Worm (Caenorhabditis elegans) whole organism, young adult: ENCODE data around the gene ZK1055.6.

ENCODE experiments used
- B0261.1 ChIP-seq: sonication (generic microtip); optimal IDR thresholded peaks from 2 replicates; lab custom pipeline; 2016; ENCODE audit warnings: mild to moderate bottlenecking, missing genetic modification characterization, moderate library complexity, missing compliant biosample characterization
- C06A6.2 ChIP-seq: fragments of 200-800 bp; sonication (Bioruptor generic); conservative IDR thresholded peaks from 2 replicates; pipeline ENCODE4 v1.3.6; 2022; ENCODE audit warnings: missing genetic modification characterization, missing compliant biosample characterization
- F33H1.4 ChIP-seq: fragments of 200-800 bp; sonication (Bioruptor generic); IDR thresholded peaks from 2 replicates; pipeline ENCODE4 v1.3.6; 2022; ENCODE audit warnings: missing genetic modification reagents, missing genetic modification characterization, missing compliant biosample characterization
- F37B4.10 ChIP-seq: fragments of 200-800 bp; sonication (Bioruptor generic); IDR thresholded peaks from 2 replicates; pipeline ENCODE4 v1.3.6; 2022; ENCODE audit warnings: missing genetic modification characterization, missing compliant biosample characterization
- F39B2.1 ChIP-seq: fragments of 200-800 bp; sonication (Bioruptor generic); IDR thresholded peaks from 2 replicates; pipeline ENCODE4 v1.3.6; 2022; ENCODE audit warnings: missing genetic modification reagents, missing genetic modification characterization, missing compliant biosample characterization
- F52B5.7 ChIP-seq: sonication (generic microtip); optimal IDR thresholded peaks from 2 replicates; lab custom pipeline; 2016; ENCODE audit warnings: mild to moderate bottlenecking, missing genetic modification characterization, missing compliant biosample characterization
- F55B11.4 ChIP-seq: sonication (generic microtip); optimal IDR thresholded peaks from 2 replicates; lab custom pipeline; 2016; ENCODE audit warnings: missing compliant biosample characterization, missing genetic modification characterization, borderline replicate concordance; ENCODE audit not compliant: insufficient read depth
- Y56A3A.18 ChIP-seq: fragments of 200-800 bp; sonication (Bioruptor generic); IDR thresholded peaks from 2 replicates; pipeline ENCODE4 v1.3.6; 2022; ENCODE audit warnings: missing genetic modification reagents, missing genetic modification characterization, missing compliant biosample characterization
- Y95B8A.8 ChIP-seq: fragments of 200-800 bp; sonication (Bioruptor generic); IDR thresholded peaks from 2 replicates; pipeline ENCODE4 v1.3.6; 2022; ENCODE audit warnings: missing genetic modification reagents, missing genetic modification characterization, missing compliant biosample characterization
- atf-7 ChIP-seq: sonication (generic microtip); optimal IDR thresholded peaks from 2 replicates; lab custom pipeline; 2017; ENCODE audit warnings: mild to moderate bottlenecking, missing genetic modification characterization, missing compliant biosample characterization
- athp-1 ChIP-seq: sonication (generic microtip); optimal IDR thresholded peaks from 2 replicates; lab custom pipeline; 2017; ENCODE audit warnings: mild to moderate bottlenecking, missing genetic modification characterization, missing compliant biosample characterization
- ceh-58 ChIP-seq: fragments of 200-800 bp; sonication (Bioruptor generic); IDR thresholded peaks from 2 replicates; pipeline ENCODE4 v1.3.6; 2022; ENCODE audit warnings: missing genetic modification characterization, missing compliant biosample characterization
- ceh-91 ChIP-seq: fragments of 200-800 bp; sonication (Bioruptor generic); IDR thresholded peaks from 2 replicates; pipeline ENCODE4 v1.3.6; 2022; ENCODE audit warnings: missing genetic modification reagents, missing genetic modification characterization, missing compliant biosample characterization
- chd-7 ChIP-seq: sonication (generic microtip); optimal IDR thresholded peaks from 2 replicates; lab custom pipeline; 2016; ENCODE audit warnings: mild to moderate bottlenecking, missing genetic modification characterization, moderate library complexity, missing compliant biosample characterization
- efl-1 ChIP-seq: fragments of 150-350 bp; optimal IDR thresholded peaks from 2 replicates; lab custom pipeline; 2014; ENCODE audit warnings: missing biosample characterization, missing genetic modification reagents, missing genetic modification characterization
- egl-18 ChIP-seq: fragments of 200-800 bp; sonication (Bioruptor generic); IDR thresholded peaks from 2 replicates; pipeline ENCODE4 v1.3.6; 2022; ENCODE audit warnings: missing genetic modification reagents, missing genetic modification characterization, missing compliant biosample characterization
- fkh-3 ChIP-seq: sonication (generic microtip); optimal IDR thresholded peaks from 2 replicates; lab custom pipeline; 2016; ENCODE audit warnings: mild to moderate bottlenecking, missing genetic modification characterization, missing compliant biosample characterization
- hsf-1 ChIP-seq: fragments of 200-800 bp; sonication (Bioruptor generic); IDR thresholded peaks from 2 replicates; pipeline ENCODE4 v1.3.6; 2022; ENCODE audit warnings: missing genetic modification reagents, missing genetic modification characterization, missing compliant biosample characterization
- lag-1 ChIP-seq: fragments of 200-800 bp; sonication (Bioruptor generic); IDR thresholded peaks from 2 replicates; pipeline ENCODE4 v1.3.6; 2022; ENCODE audit warnings: missing genetic modification reagents, missing genetic modification characterization, missing compliant biosample characterization
- let-526 ChIP-seq: fragments of 200-800 bp; sonication (Bioruptor generic); IDR thresholded peaks from 2 replicates; pipeline ENCODE4 v1.3.6; 2022; ENCODE audit warnings: missing genetic modification reagents, missing genetic modification characterization, missing compliant biosample characterization
- lin-35 ChIP-seq, 3 experiments: fragments of 150-350 bp in 2 of 3; sonication (generic microtip) in 1 of 3; optimal IDR thresholded peaks; 2 replicates each; lab custom pipeline; 2014 to 2018; ENCODE audit warnings: missing biosample characterization in 3 of 3, missing genetic modification characterization in 3 of 3, missing genetic modification reagents in 3 of 3
- lin-54 ChIP-seq: fragments of 200-800 bp; sonication (Bioruptor generic); optimal IDR thresholded peaks from 2 replicates; lab custom pipeline; 2018; ENCODE audit warnings: mild to moderate bottlenecking, missing genetic modification characterization, missing compliant biosample characterization
- lir-1 ChIP-seq: fragments of 200-800 bp; sonication (Bioruptor generic); conservative IDR thresholded peaks from 2 replicates; pipeline ENCODE4 v1.3.6; 2022; ENCODE audit warnings: missing genetic modification reagents, missing genetic modification characterization, missing compliant biosample characterization
- lsl-1 ChIP-seq: fragments of 200-800 bp; sonication (Bioruptor generic); optimal IDR thresholded peaks from 2 replicates; lab custom pipeline; 2018; ENCODE audit warnings: mild to moderate bottlenecking, missing genetic modification characterization, moderate library complexity, missing compliant biosample characterization
- mcd-1 ChIP-seq: fragments of 200-800 bp; sonication (Bioruptor generic); IDR thresholded peaks from 2 replicates; pipeline ENCODE4 v1.3.6; 2022; ENCODE audit warnings: missing genetic modification reagents, missing genetic modification characterization, missing compliant biosample characterization
- mxl-1 ChIP-seq: sonication (generic microtip); optimal IDR thresholded peaks from 2 replicates; lab custom pipeline; 2016; ENCODE audit warnings: missing genetic modification characterization, missing compliant biosample characterization
- nfyb-1 ChIP-seq: fragments of 200-800 bp; sonication (Bioruptor generic); IDR thresholded peaks from 2 replicates; pipeline ENCODE4 v1.3.6; 2022; ENCODE audit warnings: missing genetic modification reagents, missing genetic modification characterization, missing compliant biosample characterization
- nhr-179 ChIP-seq: sonication (generic microtip); optimal IDR thresholded peaks from 2 replicates; lab custom pipeline; 2016; ENCODE audit warnings: mild to moderate bottlenecking, missing genetic modification characterization, missing compliant biosample characterization
- nhr-27 ChIP-seq: fragments of 200-800 bp; sonication (Bioruptor generic); optimal IDR thresholded peaks from 2 replicates; lab custom pipeline; 2018; ENCODE audit warnings: mild to moderate bottlenecking, missing genetic modification characterization, moderate library complexity, missing compliant biosample characterization
- nhr-80 ChIP-seq: sonication (generic microtip); optimal IDR thresholded peaks from 2 replicates; lab custom pipeline; 2016; ENCODE audit warnings: missing genetic modification characterization, missing compliant biosample characterization
- nhr-90 ChIP-seq: sonication (generic microtip); optimal IDR thresholded peaks from 2 replicates; lab custom pipeline; 2016; ENCODE audit warnings: missing genotype, mild to moderate bottlenecking, missing genetic modification characterization, missing compliant biosample characterization
- pha-4 ChIP-seq: fragments of 150-350 bp; sonication (generic microtip); optimal IDR thresholded peaks from 2 replicates; lab custom pipeline; 2014; ENCODE audit warnings: missing biosample characterization, missing genetic modification reagents, missing genetic modification characterization
- rcor-1 ChIP-seq: fragments of 200-800 bp; sonication (Bioruptor generic); IDR thresholded peaks from 2 replicates; pipeline ENCODE4 v1.3.6; 2022; ENCODE audit warnings: missing genetic modification reagents, missing genetic modification characterization, missing compliant biosample characterization
- repo-1 ChIP-seq: sonication (generic microtip); optimal IDR thresholded peaks from 2 replicates; lab custom pipeline; 2017; ENCODE audit warnings: mild to moderate bottlenecking, missing genetic modification characterization, missing compliant biosample characterization
- rpc-1 ChIP-seq, 2 experiments: fragments of 150-350 bp in 1 of 2; sonication (generic microtip) in 1 of 2; optimal IDR thresholded peaks; 2 replicates each; lab custom pipeline; 2014 to 2018; ENCODE audit warnings: missing biosample characterization in 1 of 2, missing genetic modification characterization in 1 of 2, missing genetic modification reagents in 1 of 2, missing genotype in 1 of 2
- snpc-1.3 ChIP-seq: sonication (generic microtip); optimal IDR thresholded peaks from 2 replicates; lab custom pipeline; 2017; ENCODE audit warnings: missing genetic modification characterization, mild to moderate bottlenecking, missing compliant biosample characterization, antibody characterized with exemption, moderate library complexity, missing genotype, missing genetic modification reagents; ENCODE audit not compliant: insufficient read depth
- snpc-3.4 ChIP-seq: sonication (generic microtip); optimal IDR thresholded peaks from 2 replicates; lab custom pipeline; 2017; ENCODE audit warnings: missing genetic modification characterization, mild to moderate bottlenecking, missing compliant biosample characterization, antibody characterized with exemption, moderate library complexity, missing genotype, missing genetic modification reagents
- snpc-4 ChIP-seq, 5 experiments: fragments of 150-350 bp in 1 of 5; sonication (generic microtip) in 4 of 5; optimal IDR thresholded peaks; 2 replicates each; lab custom pipeline; 2014 to 2018; ENCODE audit warnings: missing genetic modification characterization in 5 of 5, missing biosample characterization in 3 of 5, antibody characterized with exemption in 2 of 5, mild to moderate bottlenecking in 2 of 5, missing compliant biosample characterization in 2 of 5, missing genotype in 2 of 5, moderate library complexity in 2 of 5, missing genetic modification reagents in 1 of 5
- somi-1 ChIP-seq: fragments of 200-800 bp; sonication (Bioruptor generic); optimal IDR thresholded peaks from 2 replicates; lab custom pipeline; 2018; ENCODE audit warnings: mild to moderate bottlenecking, missing genetic modification characterization, missing compliant biosample characterization
- tbp1 ChIP-seq: fragments of 200-800 bp; sonication (Bioruptor generic); optimal IDR thresholded peaks from 2 replicates; lab custom pipeline; 2018; ENCODE audit warnings: mild to moderate bottlenecking, missing genetic modification characterization, missing compliant biosample characterization
- tbx-9 ChIP-seq: sonication (generic microtip); optimal IDR thresholded peaks from 2 replicates; lab custom pipeline; 2016; ENCODE audit warnings: borderline replicate concordance, missing genetic modification characterization, inconsistent platforms, missing compliant biosample characterization
- tlf-1 ChIP-seq: fragments of 200-800 bp; sonication (Bioruptor generic); optimal IDR thresholded peaks from 2 replicates; lab custom pipeline; 2018; ENCODE audit warnings: mild to moderate bottlenecking, missing genetic modification characterization, missing compliant biosample characterization
- unc-130 ChIP-seq: sonication (generic microtip); optimal IDR thresholded peaks from 2 replicates; lab custom pipeline; 2016; ENCODE audit warnings: missing genetic modification reagents, missing genetic modification characterization, missing compliant biosample characterization
- xnd-1 ChIP-seq: sonication (generic microtip); optimal IDR thresholded peaks from 2 replicates; lab custom pipeline; 2016; ENCODE audit warnings: missing genotype, missing genetic modification reagents, missing genetic modification characterization, missing compliant biosample characterization
- zim-3 ChIP-seq: sonication (generic microtip); optimal IDR thresholded peaks from 2 replicates; lab custom pipeline; 2017; ENCODE audit warnings: mild to moderate bottlenecking, missing genetic modification characterization, moderate library complexity, missing compliant biosample characterization
- ztf-25 ChIP-seq: fragments of 200-800 bp; sonication (Bioruptor generic); IDR thresholded peaks from 2 replicates; pipeline ENCODE4 v1.3.6; 2022; ENCODE audit warnings: missing genetic modification reagents, missing genetic modification characterization, missing compliant biosample characterization
- ztf-3 ChIP-seq: fragments of 200-800 bp; sonication (Bioruptor generic); optimal IDR thresholded peaks from 2 replicates; lab custom pipeline; 2018; ENCODE audit warnings: mild to moderate bottlenecking, missing genetic modification characterization, missing compliant biosample characterization

Gene ZK1055.6

DNA sequence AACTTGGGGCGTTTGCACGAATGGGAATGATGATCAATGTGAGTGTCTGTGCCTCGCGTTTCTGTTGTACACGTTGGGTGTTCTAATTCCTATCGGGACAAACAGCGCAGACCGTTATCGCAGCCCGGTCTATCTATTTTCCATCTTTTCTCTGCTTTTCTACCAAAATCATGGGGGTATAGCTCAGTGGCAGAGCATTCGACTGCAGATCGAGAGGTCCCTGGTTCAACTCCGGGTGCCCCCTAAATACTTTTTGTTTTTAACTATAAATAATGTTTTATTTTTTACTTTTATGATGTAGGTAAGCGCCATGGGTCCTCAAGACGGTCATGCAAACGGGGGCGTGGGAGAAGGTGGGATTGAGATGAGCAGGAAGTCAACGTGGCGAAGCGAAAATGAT is 42.8 kb downstream of the ZK1055.6 start (continued):
- TF ChIP-seq somi-1 (GFP tag; lab: Kevin White, UChicago) (peak; percentile 49), lsl-1 (GFP tag; lab: Kevin White, UChicago) (peak; percentile 43), C06A6.2 (GFP tag; lab: Robert Waterston, UW) (no peak), Y56A3A.18 (GFP tag; lab: Robert Waterston, UW) (0 out of 2 replicates have a peak, but pooled peaks have one; percentile 24), atf-7 (tag; lab: Kevin White, UChicago) (peak; percentile 9), snpc-3.4 (peak; percentile 40), F39B2.1 (GFP tag; lab: Robert Waterston, UW) (no peak), Y95B8A.8 (0 out of 2 replicates have a peak, but pooled peaks have one; percentile 37), lag-1 (no peak), snpc-4 (GFP tag; optimal IDR thresholded peaks at IDR 0.05; lab: Kevin White, UChicago) (no peak), snpc-4 (tag; optimal IDR thresholded peaks at IDR 0.05; lab: Kevin White, UChicago) (no peak), ztf-25 (GFP tag; lab: Robert Waterston, UW) (peak; percentile 78; the same call in 1 of the 2 replicates), nhr-90 (tag; lab: Kevin White, UChicago) (peak; percentile 89), tbx-9 (no peak), snpc-1.3 (tag; lab: Kevin White, UChicago) (peak; percentile 73), nhr-80 (peak; percentile 42), mcd-1 (GFP tag; lab: Robert Waterston, UW) (no peak), efl-1 (GFP tag; lab: Kevin White, UChicago) (no peak), lin-54 (GFP tag; lab: Kevin White, UChicago) (no peak), nhr-179 (tag; lab: Kevin White, UChicago) (no peak), tbp1 (GFP tag; lab: Kevin White, UChicago) (peak; percentile 87), pha-4 (no peak), mxl-1 (peak; percentile 52), F52B5.7 (tag; lab: Kevin White, UChicago) (no peak), tlf-1 (GFP tag; lab: Kevin White, UChicago) (no peak), zim-3 (tag; lab: Kevin White, UChicago) (peak; percentile 45), chd-7 (tag; lab: Kevin White, UChicago) (peak; percentile 61), B0261.1 (tag; lab: Kevin White, UChicago) (peak; percentile 77), repo-1 (tag; lab: Kevin White, UChicago) (no peak), ztf-3 (GFP tag; lab: Kevin White, UChicago) (no peak), ceh-91 (GFP tag; lab: Robert Waterston, UW) (no peak), F37B4.10 (GFP tag; lab: Robert Waterston, UW) (0 out of 2 replicates have a peak, but pooled peaks have one; percentile 69), nfyb-1 (no peak), rpc-1 (optimal IDR thresholded peaks at IDR 0.05; lab: Kevin White, UChicago) (peak; percentile 86), rpc-1 (tag; optimal IDR thresholded peaks at IDR 0.05; lab: Kevin White, UChicago) (peak; percentile 92), F55B11.4 (tag; lab: Kevin White, UChicago) (no peak), unc-130 (peak; percentile 22), nhr-27 (no peak), F33H1.4 (GFP tag; lab: Robert Waterston, UW) (peak; percentile 43; the same call in 1 of the 2 replicates), hsf-1 (GFP tag; lab: Robert Waterston, UW) (0 out of 2 replicates have a peak, but pooled peaks have one; percentile 24), fkh-3 (tag; lab: Kevin White, UChicago) (peak; percentile 70), let-526 (GFP tag; lab: Robert Waterston, UW) (no peak), xnd-1 (peak; percentile 1), lir-1 (no peak), lin-35 (GFP tag; optimal IDR thresholded peaks at IDR 0.05; lab: Kevin White, UChicago) (no peak), rcor-1 (GFP tag; lab: Robert Waterston, UW) (no peak), athp-1 (tag; lab: Kevin White, UChicago) (peak; percentile 74), egl-18 (GFP tag; lab: Robert Waterston, UW) (no peak), ceh-58 (GFP tag; lab: Robert Waterston, UW) (no peak)
